Worm (Caenorhabditis elegans) whole organism, L2 larva: ENCODE measurements around the gene kel-10.

Source experiments
- aly-2 ChIP-seq: fragments of 150-350 bp; optimal IDR thresholded peaks from 2 replicates; lab custom pipeline; 2014; ENCODE audit warnings: missing biosample characterization, missing genetic modification characterization
- ama-1 ChIP-seq: fragments of 150-350 bp; optimal IDR thresholded peaks from 2 replicates; lab custom pipeline; 2018; ENCODE audit warnings: inconsistent platforms
- blmp-1 ChIP-seq: sonication (generic microtip); optimal IDR thresholded peaks from 2 replicates; lab custom pipeline; 2017; ENCODE audit warnings: missing genetic modification characterization, mild to moderate bottlenecking, missing compliant biosample characterization, antibody characterized with exemption, moderate library complexity; ENCODE audit not compliant: insufficient read depth
- ceh-82 ChIP-seq: fragments of 150-350 bp; optimal IDR thresholded peaks from 2 replicates; lab custom pipeline; 2014; ENCODE audit warnings: missing biosample characterization, missing genetic modification characterization
- elt-3 ChIP-seq: sonication (generic microtip); optimal IDR thresholded peaks from 2 replicates; lab custom pipeline; 2017; ENCODE audit warnings: missing biosample characterization, missing genetic modification characterization
- lin-13 ChIP-seq: fragments of 150-350 bp; optimal IDR thresholded peaks from 2 replicates; lab custom pipeline; 2014; ENCODE audit warnings: missing biosample characterization, missing genetic modification reagents, missing genetic modification characterization
- nhr-11 ChIP-seq: fragments of 150-350 bp; optimal IDR thresholded peaks from 2 replicates; lab custom pipeline; 2014; ENCODE audit warnings: missing biosample characterization, missing genetic modification characterization
- nhr-21 ChIP-seq: fragments of 150-350 bp; optimal IDR thresholded peaks from 2 replicates; lab custom pipeline; 2014; ENCODE audit warnings: missing biosample characterization, missing genetic modification characterization
- peb-1 ChIP-seq: fragments of 150-350 bp; optimal IDR thresholded peaks from 2 replicates; lab custom pipeline; 2014; ENCODE audit warnings: missing biosample characterization, missing genetic modification characterization

DNA sequence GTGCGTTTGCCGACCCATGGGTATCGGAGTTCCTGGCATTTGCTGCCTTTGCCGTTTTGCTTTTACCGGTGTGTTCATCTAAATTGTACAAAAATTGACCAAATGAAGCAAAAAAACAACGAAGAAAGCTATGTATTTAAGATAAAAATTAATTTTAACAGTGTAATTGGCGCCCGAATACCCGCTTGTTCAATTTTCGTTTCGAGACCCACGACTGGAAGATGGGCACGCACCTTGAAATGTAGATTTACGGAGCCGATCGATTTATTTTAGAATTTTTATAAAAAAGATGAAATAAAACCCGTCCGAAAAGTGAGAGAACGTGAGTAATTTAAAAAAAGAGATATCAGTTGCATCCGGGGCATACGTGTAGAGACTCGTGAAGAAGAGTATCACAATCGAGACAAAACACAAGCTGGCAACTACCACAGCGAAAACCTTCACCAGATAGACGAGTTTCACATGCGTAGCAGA, 12.7 kb downstream of the kel-10 start, which contains the start of gene hal-2:
- no peak for TF ChIP-seq aly-2 (tag; lab: Kevin White, UChicago)
- TF ChIP-seq lin-13 (GFP tag; lab: Kevin White, UChicago): no peak
- no peak for TF ChIP-seq nhr-11 (tag; lab: Kevin White, UChicago)
- TF ChIP-seq ceh-82 (tag; lab: Kevin White, UChicago): no peak
- no peak for TF ChIP-seq elt-3 (tag; lab: Kevin White, UChicago)
- TF ChIP-seq blmp-1 (tag; lab: Kevin White, UChicago): no peak
- TF ChIP-seq ama-1 (lab: Kevin White, UChicago): no peak
- TF ChIP-seq peb-1 (tag; lab: Kevin White, UChicago): no peak
- TF ChIP-seq nhr-21: no peak
